Fruit fly (Drosophila melanogaster) whole organism, embryonic: Measurements from ENCODE around the gene dsf.

Experiments used
- Atf-2 ChIP-seq: fragments of 200-800 bp; sonication (Bioruptor generic); optimal IDR thresholded peaks from 2 replicates; lab custom pipeline; 2016; ENCODE audit warnings: missing biosample characterization, missing genetic modification characterization
- Atf6 ChIP-seq: fragments of 200-800 bp; sonication (Bioruptor generic); IDR thresholded peaks from 2 replicates; pipeline ENCODE4 v1.3.6; 2022; ENCODE audit warnings: missing biosample characterization, missing genetic modification characterization
- Bteb2 ChIP-seq: fragments of 200-800 bp; sonication (Bioruptor generic); optimal IDR thresholded peaks from 2 replicates; lab custom pipeline; 2016; ENCODE audit warnings: missing biosample characterization, missing genetic modification characterization
- C15 ChIP-seq: fragments of 200-800 bp; sonication (Bioruptor generic); IDR thresholded peaks from 3 replicates; pipeline ENCODE4 v1.3.6; 2022; ENCODE audit warnings: missing biosample characterization, missing genetic modification characterization
- CG1024 ChIP-seq: fragments of 200-800 bp; sonication (Bioruptor generic); IDR thresholded peaks from 2 replicates; pipeline ENCODE4 v1.3.6; 2022; ENCODE audit warnings: missing biosample characterization, missing genetic modification characterization
- CG11093 ChIP-seq: fragments of 200-800 bp; sonication (Bioruptor generic); IDR thresholded peaks from 3 replicates; pipeline ENCODE4 v1.3.6; 2022; ENCODE audit warnings: missing biosample characterization, missing genetic modification characterization
- CG11398 ChIP-seq: fragments of 200-800 bp; sonication (Bioruptor generic); optimal IDR thresholded peaks from 2 replicates; lab custom pipeline; 2016; ENCODE audit warnings: missing biosample characterization, missing genetic modification characterization
- CG11504 ChIP-seq: fragments of 200-800 bp; sonication (Bioruptor generic); optimal IDR thresholded peaks from 3 replicates; lab custom pipeline; 2019; ENCODE audit warnings: missing biosample characterization, mild to moderate bottlenecking, missing genetic modification characterization, moderate library complexity
- CG14441 ChIP-seq: fragments of 200-800 bp; sonication (Bioruptor generic); IDR thresholded peaks from 2 replicates; pipeline ENCODE4 v1.3.6; 2022; ENCODE audit warnings: missing biosample characterization, missing genetic modification characterization
- CG15073 ChIP-seq: fragments of 200-800 bp; sonication (Bioruptor generic); optimal IDR thresholded peaks from 2 replicates; lab custom pipeline; 2016; ENCODE audit warnings: missing biosample characterization, missing genetic modification characterization
- CG15601 ChIP-seq: fragments of 200-800 bp; sonication (Bioruptor generic); optimal IDR thresholded peaks from 3 replicates; lab custom pipeline; 2019; ENCODE audit warnings: missing biosample characterization, mild to moderate bottlenecking, missing genetic modification characterization, moderate library complexity
- CG18262 ChIP-seq: fragments of 200-800 bp; optimal IDR thresholded peaks from 3 replicates; lab custom pipeline; 2019; ENCODE audit warnings: missing biosample characterization, mild to moderate bottlenecking, missing genetic modification characterization, moderate library complexity
- CG1832 ChIP-seq: fragments of 200-800 bp; sonication (Bioruptor generic); optimal IDR thresholded peaks from 2 replicates; lab custom pipeline; 2017; ENCODE audit warnings: missing biosample characterization, mild to moderate bottlenecking, missing genetic modification characterization, inconsistent platforms
- CG18619 ChIP-seq: fragments of 200-800 bp; sonication (Bioruptor generic); optimal IDR thresholded peaks from 3 replicates; lab custom pipeline; 2017; ENCODE audit warnings: missing biosample characterization, mild to moderate bottlenecking, missing genetic modification characterization
- CG31224 ChIP-seq: fragments of 200-800 bp; sonication (Bioruptor generic); IDR thresholded peaks from 2 replicates; pipeline ENCODE4 v1.3.6; 2022; ENCODE audit warnings: missing biosample characterization, missing genetic modification characterization
- CG32532 ChIP-seq: fragments of 200-800 bp; sonication (Bioruptor generic); IDR thresholded peaks from 2 replicates; pipeline ENCODE4 v1.3.6; 2022; ENCODE audit warnings: missing biosample characterization, missing genetic modification characterization
- CG4404 ChIP-seq: fragments of 200-800 bp; sonication (Bioruptor generic); IDR thresholded peaks from 2 replicates; pipeline ENCODE4 v1.3.6; 2022; ENCODE audit warnings: missing biosample characterization, missing genetic modification characterization
- CG4730 ChIP-seq: fragments of 200-800 bp; sonication (Bioruptor generic); IDR thresholded peaks from 2 replicates; pipeline ENCODE4 v1.3.6; 2022; ENCODE audit warnings: missing biosample characterization, missing genetic modification characterization
- CG5953 ChIP-seq: fragments of 200-800 bp; sonication (Bioruptor generic); IDR thresholded peaks from 2 replicates; pipeline ENCODE4 v1.3.6; 2022; ENCODE audit warnings: missing biosample characterization, missing genetic modification characterization
- CG6765 ChIP-seq: fragments of 200-800 bp; sonication (Bioruptor generic); optimal IDR thresholded peaks from 3 replicates; lab custom pipeline; 2017; ENCODE audit warnings: missing biosample characterization, mild to moderate bottlenecking, missing genetic modification characterization
- CG7372 ChIP-seq: fragments of 200-800 bp; sonication (Bioruptor generic); IDR thresholded peaks from 2 replicates; pipeline ENCODE4 v1.3.6; 2022; ENCODE audit warnings: missing biosample characterization, missing genetic modification characterization
- CG7928 ChIP-seq: fragments of 200-800 bp; sonication (Bioruptor generic); optimal IDR thresholded peaks from 2 replicates; lab custom pipeline; 2017; ENCODE audit warnings: missing biosample characterization, mild to moderate bottlenecking, missing genetic modification characterization
- CG9609 ChIP-seq: fragments of 200-800 bp; sonication (Bioruptor generic); optimal IDR thresholded peaks from 3 replicates; lab custom pipeline; 2016; ENCODE audit warnings: missing biosample characterization, missing genetic modification characterization
- CHES-1-like ChIP-seq: fragments of 200-800 bp; sonication (Bioruptor generic); optimal IDR thresholded peaks from 2 replicates; lab custom pipeline; 2016; ENCODE audit warnings: missing biosample characterization, missing genetic modification characterization
- Dfd ChIP-seq, 2 experiments: fragments of >200 bp; optimal IDR thresholded peaks; 2 replicates each; lab custom pipeline; 2017; ENCODE audit warnings: missing biosample characterization in 2 of 2, missing genetic modification characterization in 2 of 2
- E2f2 ChIP-seq: fragments of 200-800 bp; sonication (Bioruptor generic); IDR thresholded peaks from 2 replicates; pipeline ENCODE4 v1.3.6; 2022; ENCODE audit warnings: missing biosample characterization, missing genetic modification characterization
- Fer2 ChIP-seq: fragments of 200-800 bp; sonication (Bioruptor generic); optimal IDR thresholded peaks from 2 replicates; lab custom pipeline; 2018; ENCODE audit warnings: missing biosample characterization, mild to moderate bottlenecking, missing genetic modification characterization, moderate library complexity
- HHEX ChIP-seq: fragments of 200-800 bp; sonication (Bioruptor generic); optimal IDR thresholded peaks from 3 replicates; lab custom pipeline; 2017; ENCODE audit warnings: missing biosample characterization, mild to moderate bottlenecking, missing genetic modification characterization, missing genetic modification reagents
- Hr51 ChIP-seq, 2 experiments: fragments of 200-800 bp; sonication (Bioruptor generic); optimal IDR thresholded peaks; 2 replicates in 1 of 2; 3 replicates in 1 of 2; lab custom pipeline; 2016 to 2018; ENCODE audit warnings: missing biosample characterization in 2 of 2, missing genetic modification characterization in 2 of 2, mild to moderate bottlenecking in 1 of 2, moderate library complexity in 1 of 2
- MTF-1 ChIP-seq: fragments of 200-800 bp; sonication (Bioruptor generic); optimal IDR thresholded peaks from 2 replicates; lab custom pipeline; 2018; ENCODE audit warnings: missing biosample characterization, mild to moderate bottlenecking, missing genetic modification characterization, borderline replicate concordance
- NC2α ChIP-seq: fragments of 200-800 bp; sonication (Bioruptor generic); optimal IDR thresholded peaks from 2 replicates; lab custom pipeline; 2016; ENCODE audit warnings: missing biosample characterization, missing genetic modification characterization
- Nf-YA ChIP-seq: fragments of 200-800 bp; sonication (Bioruptor generic); IDR thresholded peaks from 2 replicates; pipeline ENCODE4 v1.3.6; 2022; ENCODE audit warnings: missing biosample characterization, missing genetic modification characterization
- Nf-YB ChIP-seq: fragments of 200-800 bp; sonication (Bioruptor generic); optimal IDR thresholded peaks from 3 replicates; lab custom pipeline; 2019; ENCODE audit warnings: missing biosample characterization, mild to moderate bottlenecking, missing genetic modification characterization, moderate library complexity
- Ssrp ChIP-seq: fragments of 200-800 bp; sonication (Bioruptor generic); optimal IDR thresholded peaks from 2 replicates; lab custom pipeline; 2018; ENCODE audit warnings: missing biosample characterization, mild to moderate bottlenecking, missing genetic modification characterization, moderate library complexity
- cato ChIP-seq: fragments of 200-800 bp; sonication (Bioruptor generic); optimal IDR thresholded peaks from 2 replicates; lab custom pipeline; 2016; ENCODE audit warnings: missing biosample characterization, missing genetic modification characterization, borderline replicate concordance
- ci ChIP-seq: fragments of 200-800 bp; sonication (Bioruptor generic); IDR thresholded peaks from 3 replicates; pipeline ENCODE4 v1.3.6; 2022; ENCODE audit warnings: missing biosample characterization, missing genetic modification characterization
- dati ChIP-seq: fragments of 200-800 bp; sonication (Bioruptor generic); IDR thresholded peaks from 2 replicates; pipeline ENCODE4 v1.3.6; 2022; ENCODE audit warnings: missing biosample characterization, missing genetic modification characterization
- esg ChIP-seq: fragments of 200-800 bp; sonication (Bioruptor generic); conservative IDR thresholded peaks from 2 replicates; pipeline ENCODE4 v1.3.6; 2022; ENCODE audit warnings: missing biosample characterization, missing genetic modification characterization
- exex ChIP-seq: fragments of 200-800 bp; sonication (Bioruptor generic); optimal IDR thresholded peaks from 4 replicates; lab custom pipeline; 2018; ENCODE audit warnings: missing biosample characterization, mild to moderate bottlenecking, missing genetic modification characterization, moderate library complexity
- gem ChIP-seq: fragments of 200-800 bp; sonication (Bioruptor generic); optimal IDR thresholded peaks from 2 replicates; lab custom pipeline; 2019; ENCODE audit warnings: missing biosample characterization, mild to moderate bottlenecking, missing genetic modification characterization, moderate library complexity
- grn ChIP-seq: fragments of 200-800 bp; sonication (Bioruptor generic); optimal IDR thresholded peaks from 3 replicates; lab custom pipeline; 2017; ENCODE audit warnings: missing biosample characterization, missing genetic modification characterization
- ham ChIP-seq: fragments of 200-800 bp; sonication (Bioruptor generic); IDR thresholded peaks from 2 replicates; pipeline ENCODE4 v1.3.6; 2022; ENCODE audit warnings: missing biosample characterization, missing genetic modification characterization
- ind ChIP-seq: fragments of 200-800 bp; sonication (Bioruptor generic); optimal IDR thresholded peaks from 3 replicates; lab custom pipeline; 2016; ENCODE audit warnings: missing biosample characterization, missing genetic modification characterization
- kay ChIP-seq: fragments of 200-800 bp; sonication (Bioruptor generic); optimal IDR thresholded peaks from 2 replicates; lab custom pipeline; 2016; ENCODE audit warnings: missing biosample characterization, missing genetic modification characterization
- lov ChIP-seq, 2 experiments: fragments of 200-800 bp in 1 of 2; fragments of >200 bp in 1 of 2; sonication (Bioruptor generic) in 1 of 2; IDR thresholded peaks in 1 of 2; optimal IDR thresholded peaks in 1 of 2; 2 replicates in 1 of 2; 3 replicates in 1 of 2; pipeline versions ENCODE4 v1.3.6 to Lab custom; 2017 to 2022; ENCODE audit warnings: missing biosample characterization in 1 of 2, missing genetic modification characterization in 1 of 2
- luna ChIP-seq: fragments of 200-800 bp; sonication (Bioruptor generic); optimal IDR thresholded peaks from 2 replicates; lab custom pipeline; 2016; ENCODE audit warnings: missing biosample characterization, missing genetic modification characterization
- maf-S ChIP-seq: fragments of 200-800 bp; sonication (Bioruptor generic); optimal IDR thresholded peaks from 2 replicates; lab custom pipeline; 2016; ENCODE audit warnings: missing biosample characterization, missing genetic modification characterization
- p53 ChIP-seq: fragments of 200-800 bp; sonication (Bioruptor generic); optimal IDR thresholded peaks from 2 replicates; lab custom pipeline; 2016; ENCODE audit warnings: missing biosample characterization, missing genetic modification characterization
- so ChIP-seq: fragments of 200-800 bp; sonication (Bioruptor generic); IDR thresholded peaks from 3 replicates; pipeline ENCODE4 v1.3.6; 2022; ENCODE audit warnings: missing biosample characterization, missing genetic modification characterization
- vvl ChIP-seq: fragments of 200-800 bp; sonication (Bioruptor generic); IDR thresholded peaks from 2 replicates; pipeline ENCODE4 v1.3.6; 2022; ENCODE audit warnings: missing biosample characterization, missing genetic modification characterization
- yki ChIP-seq: fragments of >200 bp; optimal IDR thresholded peaks from 3 replicates; lab custom pipeline; 2018
- zf30C ChIP-seq: fragments of 200-800 bp; sonication (Bioruptor generic); optimal IDR thresholded peaks from 3 replicates; lab custom pipeline; 2018; ENCODE audit warnings: missing biosample characterization, mild to moderate bottlenecking, missing genetic modification characterization

dsf gene

DNA sequence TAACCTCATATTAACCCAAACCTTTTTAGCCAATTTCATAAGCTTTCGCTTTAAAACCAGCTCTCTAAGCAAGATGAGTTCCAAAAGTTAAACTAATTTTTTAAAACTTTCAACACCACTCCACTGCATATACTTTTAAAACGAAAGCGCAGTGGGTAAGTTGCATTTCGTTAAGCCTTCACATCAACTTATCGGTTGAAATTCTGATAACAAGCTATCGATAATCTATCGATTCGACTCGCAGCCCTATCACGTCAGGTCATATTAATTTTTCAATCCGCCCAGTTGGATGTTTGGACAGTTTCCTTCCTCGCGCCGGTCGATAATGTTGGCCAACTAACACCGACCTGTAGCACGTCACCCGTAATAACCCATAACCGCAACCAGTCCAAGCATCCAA is 60.4 kb downstream of the dsf start, which contains the start of gene ifc (continued):
- TF ChIP-seq lov (optimal IDR thresholded peaks at IDR 0.05; lab: Kevin White, UChicago) (no peak), lov (GFP tag; IDR thresholded peaks at IDR 0.05; lab: Robert Waterston, UW) (no peak), HHEX (peak; percentile 31), CG1832 (no peak), dati (GFP tag; lab: Robert Waterston, UW) (no peak), CG1024 (GFP tag; lab: Robert Waterston, UW) (no peak), CG11093 (GFP tag; lab: Robert Waterston, UW) (no peak), ham (GFP tag; lab: Robert Waterston, UW) (no peak), CG18262 (tag; lab: Kevin White, UChicago) (peak; percentile 50), Bteb2 (GFP tag; lab: Kevin White, UChicago) (peak; percentile 47), grn (GFP tag; lab: Kevin White, UChicago) (peak; percentile 47), Fer2 (tag; lab: Kevin White, UChicago) (peak; percentile 10), CG11398 (GFP tag; lab: Kevin White, UChicago) (no peak), Nf-YA (GFP tag; lab: Robert Waterston, UW) (no peak), CG7928 (peak; percentile 98), gem (tag; lab: Kevin White, UChicago) (no peak), Atf-2 (GFP tag; lab: Kevin White, UChicago) (peak; percentile 45), NC2α (no peak), C15 (GFP tag; lab: Robert Waterston, UW) (no peak), Atf6 (GFP tag; lab: Robert Waterston, UW) (no peak), CG15073 (GFP tag; lab: Kevin White, UChicago) (no peak), zf30C (peak; percentile 8), CG15601 (tag; lab: Kevin White, UChicago) (peak; percentile 72), CHES-1-like (GFP tag; lab: Kevin White, UChicago) (peak; percentile 76), Dfd (GFP tag; optimal IDR thresholded peaks at IDR 0.05; lab: Kevin White, UChicago) (peak in 1 of 2 experiments; percentile 80), CG4730 (no peak), maf-S (GFP tag; lab: Kevin White, UChicago) (peak; percentile 43), so (GFP tag; lab: Robert Waterston, UW) (no peak), p53 (GFP tag; lab: Kevin White, UChicago) (peak; percentile 49), yki (lab: Kevin White, UChicago) (no peak), Hr51 (GFP tag; optimal IDR thresholded peaks at IDR 0.05; lab: Kevin White, UChicago) (peak in 1 of 2 experiments; percentile 21), CG18619 (GFP tag; lab: Kevin White, UChicago) (peak; percentile 37), cato (GFP tag; lab: Kevin White, UChicago) (peak; percentile 17), CG11504 (tag; lab: Kevin White, UChicago) (no peak), ind (GFP tag; lab: Kevin White, UChicago) (peak; percentile 55), kay (GFP tag; lab: Kevin White, UChicago) (peak; percentile 52), E2f2 (GFP tag; lab: Robert Waterston, UW) (no peak), CG9609 (GFP tag; lab: Kevin White, UChicago) (peak; percentile 32), CG4404 (GFP tag; lab: Robert Waterston, UW) (no peak), CG6765 (GFP tag; lab: Kevin White, UChicago) (no peak), exex (tag; lab: Kevin White, UChicago) (peak; percentile 36), vvl (GFP tag; lab: Robert Waterston, UW) (no peak), luna (GFP tag; lab: Kevin White, UChicago) (peak; percentile 66), Nf-YB (peak; percentile 19), CG5953 (GFP tag; lab: Robert Waterston, UW) (no peak), MTF-1 (GFP tag; lab: Kevin White, UChicago) (no peak), ci (GFP tag; lab: Robert Waterston, UW) (no peak), Ssrp (peak; percentile 61), esg (GFP tag; lab: Robert Waterston, UW) (no peak), CG31224 (GFP tag; lab: Robert Waterston, UW) (no peak), CG7372 (GFP tag; lab: Robert Waterston, UW) (no peak), CG14441 (GFP tag; lab: Robert Waterston, UW) (no peak), CG32532 (GFP tag; lab: Robert Waterston, UW) (no peak)
